Worm (Caenorhabditis elegans) whole organism, L4/young adult: ENCODE measurements around the gene pals-22.

Source experiments
- W03F9.2 ChIP-seq: fragments of 150-350 bp; optimal IDR thresholded peaks from 2 replicates; lab custom pipeline; 2014; ENCODE audit warnings: missing biosample characterization, missing genetic modification characterization
- dao-5 ChIP-seq: sonication (generic microtip); optimal IDR thresholded peaks from 2 replicates; lab custom pipeline; 2016; ENCODE audit warnings: missing genotype, missing genetic modification characterization, moderate library complexity, missing compliant biosample characterization
- him-1 ChIP-seq: sonication (generic microtip); optimal IDR thresholded peaks from 2 replicates; lab custom pipeline; 2016; ENCODE audit warnings: missing genotype, missing genetic modification reagents, missing genetic modification characterization, missing compliant biosample characterization

DNA sequence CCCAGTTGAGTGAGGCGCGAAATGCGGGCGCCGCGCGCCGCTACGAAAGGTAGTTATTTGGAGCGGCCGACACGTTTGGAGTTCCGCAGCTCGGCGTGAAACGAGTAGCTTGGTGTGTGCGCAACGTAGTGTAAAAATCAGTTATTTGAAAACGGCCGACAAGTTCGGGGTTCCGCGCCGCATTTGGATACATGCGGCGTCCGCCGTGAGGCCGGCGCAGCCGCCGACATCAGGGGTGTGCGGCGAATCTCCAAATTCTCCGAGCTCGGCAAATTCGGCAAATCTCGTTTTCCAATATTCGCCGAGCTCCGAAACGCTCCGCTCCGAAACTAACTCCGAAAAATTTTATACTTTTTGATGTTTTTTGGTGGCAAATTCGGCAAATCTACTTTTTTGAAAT lies 25.8 kb downstream of the pals-22 start:
- TF ChIP-seq him-1 (tag; lab: Kevin White, UChicago) (no peak), W03F9.2 (tag; lab: Kevin White, UChicago) (no peak), dao-5 (no peak)
